Fruit fly (Drosophila melanogaster): ENCODE data around the gene CG42830.
A peak's percentile ranks its signal among the peaks of the same experiment; 100 is the strongest.

Gene CG42830

dm6 chr2L:17781948-17782347, 30.5 kb downstream of the CG42830 start (continued):
- TF ChIP-seq CG32767 (GFP tag; IDR thresholded peaks at IDR 0.05) (no peak), Dip2 (GFP tag; IDR thresholded peaks at IDR 0.05) (no peak), sug (tag; optimal IDR thresholded peaks at IDR 0.05) (no peak), HHEX (GFP tag; optimal IDR thresholded peaks at IDR 0.05) (no peak), Asciz (GFP tag; optimal IDR thresholded peaks at IDR 0.05) (no peak), dmrt11E (tag; optimal IDR thresholded peaks at IDR 0.05) (peak; percentile 42), lola (GFP tag; optimal IDR thresholded peaks at IDR 0.05) (peak in 1 of 3 experiments; percentile 44), CG14667 (GFP tag; IDR thresholded peaks at IDR 0.05) (no peak), Sox102F (GFP tag; optimal IDR thresholded peaks at IDR 0.05) (peak; percentile 50), CG2889 (GFP tag; IDR thresholded peaks at IDR 0.05) (no peak), HLH54F (GFP tag; optimal IDR thresholded peaks at IDR 0.05) (no peak), br (optimal IDR thresholded peaks at IDR 0.05) (no peak), CG10979 (tag; optimal IDR thresholded peaks at IDR 0.05) (no peak), Chrac-16 (GFP tag; optimal IDR thresholded peaks at IDR 0.05) (no peak), CG10267 (tag; optimal IDR thresholded peaks at IDR 0.05) (peak; percentile 5), CG7839 (tag; optimal IDR thresholded peaks at IDR 0.05) (peak; percentile 43), CG5953 (GFP tag; IDR thresholded peaks at IDR 0.05) (no peak), prd (optimal IDR thresholded peaks at IDR 0.05) (no peak), prd (GFP tag; IDR thresholded peaks at IDR 0.05) (0 out of 3 replicates have a peak, but pooled peaks have one; percentile 18), en (GFP tag; optimal IDR thresholded peaks at IDR 0.05) (no peak), CG2202 (tag; optimal IDR thresholded peaks at IDR 0.05) (no peak), pita (GFP tag; optimal IDR thresholded peaks at IDR 0.05) (no peak), phol (tag; optimal IDR thresholded peaks at IDR 0.05) (peak; percentile 18), PHDP (tag; optimal IDR thresholded peaks at IDR 0.05) (peak; percentile 56), CG16815 (GFP tag; optimal IDR thresholded peaks at IDR 0.05) (no peak), CG2875 (GFP tag; optimal IDR thresholded peaks at IDR 0.05) (no peak), CG6813 (GFP tag; optimal IDR thresholded peaks at IDR 0.05) (no peak), gro (GFP tag; optimal IDR thresholded peaks at IDR 0.05) (no peak), CG10209 (GFP tag; optimal IDR thresholded peaks at IDR 0.05) (peak; percentile 14), nmo (GFP tag; optimal IDR thresholded peaks at IDR 0.05) (peak; percentile 21), org-1 (GFP tag; optimal IDR thresholded peaks at IDR 0.05) (no peak), CG13424 (tag; optimal IDR thresholded peaks at IDR 0.05) (peak; percentile 6), CG12391 (tag; optimal IDR thresholded peaks at IDR 0.05) (peak; percentile 2), mld (GFP tag; IDR thresholded peaks at IDR 0.05; ENCODE audit: partially characterized antibody) (no peak), pfk (GFP tag; optimal IDR thresholded peaks at IDR 0.05) (no peak), Fer2 (tag; optimal IDR thresholded peaks at IDR 0.05) (no peak), disco-r (GFP tag; optimal IDR thresholded peaks at IDR 0.05) (no peak), Ada2b (GFP tag; IDR thresholded peaks at IDR 0.05) (no peak), CG7556 (GFP tag; optimal IDR thresholded peaks at IDR 0.05) (peak; percentile 40), ATbp (GFP tag; optimal IDR thresholded peaks at IDR 0.05) (no peak), HLHmδ (GFP tag; optimal IDR thresholded peaks at IDR 0.05) (no peak), ranshi (GFP tag; IDR thresholded peaks at IDR 0.05) (no peak), CG14050 (GFP tag; IDR thresholded peaks at IDR 0.05) (no peak), CG11723 (GFP tag; optimal IDR thresholded peaks at IDR 0.05) (no peak), lbe (GFP tag; optimal IDR thresholded peaks at IDR 0.05) (peak; percentile 20), CG9727 (GFP tag; optimal IDR thresholded peaks at IDR 0.05) (no peak), CG4360 (GFP tag; IDR thresholded peaks at IDR 0.05) (no peak), ttk (GFP tag; IDR thresholded peaks at IDR 0.05) (no peak), pan (optimal IDR thresholded peaks at IDR 0.05) (no peak), pan (GFP tag; optimal IDR thresholded peaks at IDR 0.05 in 1 of 2, IDR thresholded peaks at IDR 0.05 in 1 of 2) (no peak), slou (GFP tag; optimal IDR thresholded peaks at IDR 0.05) (no peak)

Measured in whole organism, embryonic.